Fruit fly (Drosophila melanogaster): Measurements from ENCODE around the gene bru2.

bru2 gene

DNA sequence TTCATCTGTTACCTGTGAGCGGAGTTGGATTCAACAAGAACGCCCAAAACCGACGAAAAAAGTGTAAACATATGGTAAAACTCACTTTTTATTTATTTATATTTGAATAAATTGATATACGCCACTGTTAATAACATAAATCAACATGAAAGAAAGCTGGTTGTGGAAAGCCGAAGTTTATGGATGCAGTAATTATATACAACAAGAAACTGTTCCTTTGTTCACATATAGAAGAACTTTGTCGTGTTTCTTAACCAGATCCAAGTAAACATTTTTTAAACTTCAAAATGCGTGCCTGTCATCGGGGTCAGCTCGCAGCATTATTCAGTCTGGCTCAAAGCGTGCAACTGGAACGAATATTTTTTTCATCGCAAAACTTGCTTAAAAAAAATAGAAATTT, 54.0 kb downstream of the bru2 start, which contains the start of gene Pkd2:
Gene Pkd2, plus strand, starts transcription at position 301 of the 400 bp plus-strand sequence.
- TF ChIP-seq Hr83 (GFP tag; optimal IDR thresholded peaks at IDR 0.05; ENCODE audit: poor library complexity, severe bottlenecking): no peak
- TF ChIP-seq dmrt93B (GFP tag; optimal IDR thresholded peaks at IDR 0.05): no peak
- no peak for TF ChIP-seq pan (optimal IDR thresholded peaks at IDR 0.05)
- no peak for TF ChIP-seq Hnf4 (GFP tag; optimal IDR thresholded peaks at IDR 0.05)
- TF ChIP-seq foxo (GFP tag; optimal IDR thresholded peaks at IDR 0.05): no peak
- TF ChIP-seq brk (GFP tag; optimal IDR thresholded peaks at IDR 0.05): no peak
- no peak for TF ChIP-seq sage (GFP tag; optimal IDR thresholded peaks at IDR 0.05)
- TF ChIP-seq usp (GFP tag; optimal IDR thresholded peaks at IDR 0.05): no peak
- TF ChIP-seq tai (GFP tag; optimal IDR thresholded peaks at IDR 0.05): no peak
- TF ChIP-seq N (GFP tag; optimal IDR thresholded peaks at IDR 0.05): no peak
- TF ChIP-seq woc (GFP tag; optimal IDR thresholded peaks at IDR 0.05): no peak
- TF ChIP-seq Hr78 (GFP tag; optimal IDR thresholded peaks at IDR 0.05): no peak
- no peak for TF ChIP-seq rgr (GFP tag; optimal IDR thresholded peaks at IDR 0.05)
- TF ChIP-seq CG32264 (GFP tag; optimal IDR thresholded peaks at IDR 0.05): no peak
- TF ChIP-seq h (GFP tag; optimal IDR thresholded peaks at IDR 0.05): no peak
- no peak for TF ChIP-seq CrebA (GFP tag; optimal IDR thresholded peaks at IDR 0.05; ENCODE audit: borderline replicate concordance)
- no peak for TF ChIP-seq fru (GFP tag; optimal IDR thresholded peaks at IDR 0.05)
- no peak for TF ChIP-seq Dif (GFP tag; optimal IDR thresholded peaks at IDR 0.05; ENCODE audit: partially characterized antibody)
- no peak for TF ChIP-seq GATAd (GFP tag; optimal IDR thresholded peaks at IDR 0.05)
- TF ChIP-seq Jra (GFP tag; optimal IDR thresholded peaks at IDR 0.05): no peak

DNA sequence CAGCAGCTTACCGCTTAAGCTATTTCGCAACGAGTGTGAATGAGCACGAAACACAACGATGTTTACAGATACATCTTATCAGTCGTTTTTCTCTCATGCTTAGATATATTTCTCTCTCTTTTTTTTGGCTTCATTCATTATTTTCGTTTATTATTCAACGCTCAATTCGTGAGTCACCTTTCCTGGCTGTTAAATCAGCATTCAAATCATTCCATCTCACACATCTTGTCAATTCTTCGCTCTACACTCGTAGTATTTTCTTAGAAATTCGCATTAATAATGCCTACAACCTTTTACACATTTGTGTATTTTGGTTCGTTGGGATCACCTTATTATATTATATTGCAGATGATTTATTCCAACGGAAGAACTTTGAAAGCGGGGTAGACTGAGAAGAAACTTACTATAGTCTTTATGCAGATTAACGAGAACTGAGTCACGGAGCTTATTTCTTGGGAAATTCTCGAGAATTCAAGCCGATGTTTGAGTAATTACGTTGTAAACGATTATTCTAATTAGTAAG, 60.6 kb downstream of the bru2 start:
- no peak for TF ChIP-seq usp (GFP tag; optimal IDR thresholded peaks at IDR 0.05)

DNA sequence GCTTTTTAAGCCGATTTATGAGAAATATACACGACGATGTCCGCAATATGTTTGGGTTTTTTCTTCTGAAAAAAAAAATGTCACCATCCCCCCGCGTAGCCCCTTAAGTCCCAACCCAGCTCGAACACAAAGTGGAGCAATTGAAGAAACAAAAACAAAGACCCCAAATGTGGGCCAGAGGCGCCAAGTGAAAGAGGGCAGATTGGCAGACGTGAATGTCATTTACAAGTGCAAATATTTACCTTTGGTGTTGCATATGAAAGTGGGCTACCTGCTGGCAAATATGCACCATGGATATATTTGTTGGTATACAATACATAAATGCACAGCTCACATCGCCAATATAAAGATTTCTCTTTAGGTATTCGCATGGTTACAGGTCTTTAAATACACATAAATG, 66.7 kb downstream of the bru2 start:
- TF ChIP-seq Jra (GFP tag; optimal IDR thresholded peaks at IDR 0.05) (no peak), dmrt93B (GFP tag; optimal IDR thresholded peaks at IDR 0.05) (no peak), woc (GFP tag; optimal IDR thresholded peaks at IDR 0.05) (no peak), Dfd (GFP tag; optimal IDR thresholded peaks at IDR 0.05) (no peak), lola (GFP tag; optimal IDR thresholded peaks at IDR 0.05) (no peak)

DNA sequence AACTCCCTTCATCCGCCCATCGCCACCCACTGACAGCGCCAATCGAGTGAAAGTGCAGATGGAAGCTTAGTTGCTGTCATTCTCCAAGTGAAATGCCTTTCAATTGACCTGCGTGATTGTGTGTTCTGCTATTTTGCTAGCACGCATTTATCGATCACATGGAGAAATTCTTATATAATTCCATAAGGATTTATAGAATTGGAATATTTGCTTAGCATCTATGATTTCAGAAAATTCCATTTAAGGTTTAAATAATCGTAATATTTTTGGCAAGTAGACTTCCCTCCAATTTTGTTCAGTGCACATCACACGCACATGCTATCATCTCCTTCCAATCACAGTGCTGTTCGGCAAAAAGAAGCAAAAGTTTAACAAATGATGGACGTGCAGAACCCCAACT, 69.9 kb downstream of the bru2 start:
- TF ChIP-seq Rel (GFP tag; optimal IDR thresholded peaks at IDR 0.05) (no peak), Rel (tag; optimal IDR thresholded peaks at IDR 0.05) (no peak), Jra (GFP tag; optimal IDR thresholded peaks at IDR 0.05) (no peak), OdsH (GFP tag; optimal IDR thresholded peaks at IDR 0.05) (no peak), br (GFP tag; optimal IDR thresholded peaks at IDR 0.05) (no peak), Dfd (GFP tag; optimal IDR thresholded peaks at IDR 0.05) (no peak), fru (GFP tag; optimal IDR thresholded peaks at IDR 0.05) (no peak), Myc (optimal IDR thresholded peaks at IDR 0.05) (no peak), Abd-B (GFP tag; optimal IDR thresholded peaks at IDR 0.05) (no peak), N (GFP tag; optimal IDR thresholded peaks at IDR 0.05) (no peak), tai (GFP tag; optimal IDR thresholded peaks at IDR 0.05) (no peak), brk (GFP tag; optimal IDR thresholded peaks at IDR 0.05) (no peak)

DNA sequence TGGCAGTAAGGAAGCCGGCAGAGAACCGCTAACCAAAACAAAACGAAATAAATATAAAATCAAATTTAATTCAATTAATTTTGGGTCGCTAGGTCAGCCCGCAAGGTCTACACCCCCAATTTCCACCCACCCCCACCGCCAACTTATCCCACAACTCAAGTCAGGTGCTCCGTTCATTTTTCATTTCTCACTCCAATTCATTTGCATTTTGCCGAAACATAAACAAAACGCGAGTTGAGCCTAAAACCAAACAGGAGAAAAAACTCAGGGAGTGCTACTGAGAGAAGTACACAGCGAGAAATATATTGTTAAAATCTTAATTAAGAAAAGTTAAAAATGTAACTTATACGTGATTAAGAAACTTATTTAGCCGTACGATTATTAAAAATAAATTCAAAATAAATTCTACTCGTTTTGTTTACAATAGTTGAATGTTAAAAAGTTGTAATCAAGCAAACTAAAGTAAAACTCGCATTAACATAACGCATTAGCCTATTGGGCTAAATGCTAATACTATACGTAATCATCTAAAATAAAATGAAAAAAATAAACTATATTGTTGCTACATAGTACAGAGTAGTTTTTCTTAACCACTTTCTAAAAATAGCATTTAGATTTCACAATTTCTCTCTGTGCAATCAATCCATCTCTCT, 71.6 kb downstream of the bru2 start:
- TF ChIP-seq Hr83 (GFP tag; optimal IDR thresholded peaks at IDR 0.05; ENCODE audit: poor library complexity, severe bottlenecking): no peak
- TF ChIP-seq N (GFP tag; optimal IDR thresholded peaks at IDR 0.05): no peak
- TF ChIP-seq sv (GFP tag; optimal IDR thresholded peaks at IDR 0.05): no peak
- no peak for TF ChIP-seq Abd-B (GFP tag; optimal IDR thresholded peaks at IDR 0.05)
- TF ChIP-seq CrebA (GFP tag; optimal IDR thresholded peaks at IDR 0.05; ENCODE audit: borderline replicate concordance): no peak
- TF ChIP-seq psq (GFP tag; optimal IDR thresholded peaks at IDR 0.05): peak; percentile 6
- no peak for TF ChIP-seq Myc (optimal IDR thresholded peaks at IDR 0.05)
- peak; percentile 6 for TF ChIP-seq rgr (GFP tag; optimal IDR thresholded peaks at IDR 0.05)
- no peak for TF ChIP-seq usp (GFP tag; optimal IDR thresholded peaks at IDR 0.05)
- TF ChIP-seq h (GFP tag; optimal IDR thresholded peaks at IDR 0.05): peak; percentile 8
- no peak for TF ChIP-seq GATAd (GFP tag; optimal IDR thresholded peaks at IDR 0.05)
- TF ChIP-seq fru (GFP tag; optimal IDR thresholded peaks at IDR 0.05): peak; percentile 5
- no peak for TF ChIP-seq CG32264 (GFP tag; optimal IDR thresholded peaks at IDR 0.05)
- TF ChIP-seq brk (GFP tag; optimal IDR thresholded peaks at IDR 0.05): no peak
- no peak for TF ChIP-seq jim (GFP tag; optimal IDR thresholded peaks at IDR 0.05)
- TF ChIP-seq dl (GFP tag; optimal IDR thresholded peaks at IDR 0.05; ENCODE audit: insufficient read depth in 1 of 2, partially characterized antibody in 2 of 2): no peak
- TF ChIP-seq woc (GFP tag; optimal IDR thresholded peaks at IDR 0.05): no peak
- TF ChIP-seq ey (GFP tag; optimal IDR thresholded peaks at IDR 0.05): peak; percentile 2
- no peak for TF ChIP-seq Hnf4 (GFP tag; optimal IDR thresholded peaks at IDR 0.05)
- TF ChIP-seq Mio (GFP tag; optimal IDR thresholded peaks at IDR 0.05): no peak
- TF ChIP-seq lola (GFP tag; optimal IDR thresholded peaks at IDR 0.05): no peak
- TF ChIP-seq Sp1 (GFP tag; optimal IDR thresholded peaks at IDR 0.05): peak; percentile 36
- TF ChIP-seq Jra (GFP tag; optimal IDR thresholded peaks at IDR 0.05): no peak
- peak; percentile 22 for TF ChIP-seq Dfd (GFP tag; optimal IDR thresholded peaks at IDR 0.05)
- no peak for TF ChIP-seq dsf (GFP tag; optimal IDR thresholded peaks at IDR 0.05; ENCODE audit: borderline replicate concordance)
- TF ChIP-seq pan (optimal IDR thresholded peaks at IDR 0.05): no peak
- no peak for TF ChIP-seq br (GFP tag; optimal IDR thresholded peaks at IDR 0.05)
- TF ChIP-seq sage (GFP tag; optimal IDR thresholded peaks at IDR 0.05): no peak
- no peak for TF ChIP-seq CG9705 (GFP tag; optimal IDR thresholded peaks at IDR 0.05)
- no peak for TF ChIP-seq dmrt93B (GFP tag; optimal IDR thresholded peaks at IDR 0.05)
- TF ChIP-seq foxo (GFP tag; optimal IDR thresholded peaks at IDR 0.05): peak in 1 of 2 experiments; percentile 44
- TF ChIP-seq HLH106 (tag; optimal IDR thresholded peaks at IDR 0.05): peak; percentile 53

Measured in whole organism, wandering third instar larva.